Worm (Caenorhabditis elegans) whole organism, early embryonic: ENCODE data around the gene atln-2.

Experiments
- B0310.2 ChIP-seq: sonication (generic microtip); optimal IDR thresholded peaks from 2 replicates; lab custom pipeline; 2016; ENCODE audit warnings: mild to moderate bottlenecking, missing genetic modification characterization, missing compliant biosample characterization
- F13C5.2 ChIP-seq: sonication (generic microtip); optimal IDR thresholded peaks from 2 replicates; lab custom pipeline; 2017; ENCODE audit warnings: mild to moderate bottlenecking, missing genetic modification characterization, inconsistent platforms, missing compliant biosample characterization
- aly-1 ChIP-seq: sonication (generic microtip); optimal IDR thresholded peaks from 2 replicates; lab custom pipeline; 2016; ENCODE audit warnings: missing genetic modification characterization, missing compliant biosample characterization
- ama-1 ChIP-seq: fragments of 150-350 bp; optimal IDR thresholded peaks from 2 replicates; lab custom pipeline; 2014
- ceh-13 ChIP-seq: fragments of 200-800 bp; sonication (Bioruptor generic); optimal IDR thresholded peaks from 2 replicates; lab custom pipeline; 2018; ENCODE audit warnings: mild to moderate bottlenecking, missing genetic modification characterization, missing compliant biosample characterization
- ceh-36 ChIP-seq: sonication (generic microtip); optimal IDR thresholded peaks from 2 replicates; lab custom pipeline; 2016; ENCODE audit warnings: missing genetic modification characterization, inconsistent platforms, missing compliant biosample characterization
- ets-7 ChIP-seq: sonication (generic microtip); optimal IDR thresholded peaks from 2 replicates; lab custom pipeline; 2016; ENCODE audit warnings: missing genotype, missing genetic modification characterization, missing compliant biosample characterization
- flt-1 ChIP-seq: fragments of 200-800 bp; sonication (Bioruptor generic); IDR thresholded peaks from 2 replicates; pipeline ENCODE4 v1.3.6; 2022; ENCODE audit warnings: missing genetic modification characterization, missing compliant biosample characterization
- hmbx-1 ChIP-seq: sonication (generic microtip); optimal IDR thresholded peaks from 2 replicates; lab custom pipeline; 2016; ENCODE audit warnings: mild to moderate bottlenecking, missing genetic modification characterization, missing compliant biosample characterization
- hmg-4 ChIP-seq: fragments of 200-800 bp; sonication (Bioruptor generic); optimal IDR thresholded peaks from 2 replicates; lab custom pipeline; 2018; ENCODE audit warnings: mild to moderate bottlenecking, missing genetic modification characterization, missing compliant biosample characterization
- hnd-1 ChIP-seq: sonication (generic microtip); optimal IDR thresholded peaks from 2 replicates; lab custom pipeline; 2016; ENCODE audit warnings: missing genetic modification characterization, missing compliant biosample characterization
- pes-1 ChIP-seq: fragments of 200-800 bp; sonication (Bioruptor generic); IDR thresholded peaks from 2 replicates; pipeline ENCODE4 v1.3.6; 2022; ENCODE audit warnings: missing genetic modification reagents, missing genetic modification characterization, missing compliant biosample characterization
- scrt-1 ChIP-seq: fragments of 200-800 bp; sonication (Bioruptor generic); IDR thresholded peaks from 2 replicates; pipeline ENCODE4 v1.3.6; 2022; ENCODE audit warnings: missing genetic modification characterization, missing compliant biosample characterization
- sea-1 ChIP-seq: fragments of 200-800 bp; sonication (Bioruptor generic); conservative IDR thresholded peaks from 2 replicates; pipeline ENCODE4 v1.3.6; 2022; ENCODE audit warnings: missing genetic modification characterization, missing compliant biosample characterization
- tbx-11 ChIP-seq: fragments of 200-800 bp; sonication (Bioruptor generic); IDR thresholded peaks from 2 replicates; pipeline ENCODE4 v1.3.6; 2022; ENCODE audit warnings: missing genetic modification characterization, missing compliant biosample characterization
- tbx-37 ChIP-seq: fragments of 200-800 bp; sonication (Bioruptor generic); conservative IDR thresholded peaks from 2 replicates; pipeline ENCODE4 v1.3.6; 2022; ENCODE audit warnings: missing genetic modification reagents, missing genetic modification characterization, missing compliant biosample characterization
- tra-4 ChIP-seq: sonication (generic microtip); optimal IDR thresholded peaks from 2 replicates; lab custom pipeline; 2017; ENCODE audit warnings: missing genetic modification characterization, missing compliant biosample characterization

The atln-2 gene

ce11 chrIV:15013517-15014085 lies 32.2 kb downstream of the atln-2 start, which contains the start of gene Y41E3.7:
TSS of gene Y41E3.7 (plus strand) at chrIV:15014035.
- TF ChIP-seq ceh-36 (tag; lab: Kevin White, UChicago) (no peak), hnd-1 (tag; lab: Kevin White, UChicago) (no peak), sea-1 (no peak), tbx-37 (no peak), hmg-4 (GFP tag; lab: Kevin White, UChicago) (no peak)

DNA sequence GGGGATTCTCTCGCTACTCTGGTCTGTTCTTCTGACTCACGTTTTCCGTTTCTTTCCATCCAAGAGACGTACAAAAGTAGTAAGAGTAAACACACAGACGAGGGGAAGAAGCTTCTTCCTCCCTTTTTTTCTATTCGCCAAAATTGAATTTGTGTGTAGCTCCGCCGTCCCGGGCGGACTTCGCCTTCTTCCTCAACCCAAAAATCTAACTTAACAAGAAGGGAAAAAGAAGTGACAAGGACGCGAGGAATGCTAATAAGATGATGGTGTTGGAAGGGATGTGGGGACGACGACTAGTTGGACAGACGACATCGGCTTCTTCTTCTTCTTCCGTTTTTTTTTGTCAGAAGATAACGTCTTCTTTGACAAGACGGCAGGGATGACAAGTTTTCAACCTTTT lies 35.6 kb downstream of the atln-2 start:
- TF ChIP-seq ama-1 (lab: Kevin White, UChicago) (no peak), ets-7 (tag; lab: Kevin White, UChicago) (no peak), F13C5.2 (no peak), sea-1 (no peak), B0310.2 (no peak), pes-1 (GFP tag; lab: Robert Waterston, UW) (no peak), hmbx-1 (tag; lab: Kevin White, UChicago) (no peak), flt-1 (GFP tag; lab: Robert Waterston, UW) (no peak), aly-1 (tag; lab: Kevin White, UChicago) (no peak), ceh-36 (tag; lab: Kevin White, UChicago) (no peak), tra-4 (no peak), ceh-13 (GFP tag; lab: Kevin White, UChicago) (no peak), hmg-4 (GFP tag; lab: Kevin White, UChicago) (no peak), tbx-37 (no peak), hnd-1 (tag; lab: Kevin White, UChicago) (no peak), tbx-11 (no peak), scrt-1 (no peak)

ce11 chrIV:15020958-15021357 lies 39.5 kb downstream of the atln-2 start:
- TF ChIP-seq hnd-1 (tag; lab: Kevin White, UChicago) (no peak), tbx-11 (no peak), ama-1 (lab: Kevin White, UChicago) (no peak), hmg-4 (GFP tag; lab: Kevin White, UChicago) (no peak), F13C5.2 (no peak), B0310.2 (no peak), aly-1 (tag; lab: Kevin White, UChicago) (no peak), scrt-1 (no peak), ets-7 (tag; lab: Kevin White, UChicago) (no peak), flt-1 (GFP tag; lab: Robert Waterston, UW) (no peak), hmbx-1 (tag; lab: Kevin White, UChicago) (no peak), ceh-36 (tag; lab: Kevin White, UChicago) (no peak), sea-1 (no peak)

DNA sequence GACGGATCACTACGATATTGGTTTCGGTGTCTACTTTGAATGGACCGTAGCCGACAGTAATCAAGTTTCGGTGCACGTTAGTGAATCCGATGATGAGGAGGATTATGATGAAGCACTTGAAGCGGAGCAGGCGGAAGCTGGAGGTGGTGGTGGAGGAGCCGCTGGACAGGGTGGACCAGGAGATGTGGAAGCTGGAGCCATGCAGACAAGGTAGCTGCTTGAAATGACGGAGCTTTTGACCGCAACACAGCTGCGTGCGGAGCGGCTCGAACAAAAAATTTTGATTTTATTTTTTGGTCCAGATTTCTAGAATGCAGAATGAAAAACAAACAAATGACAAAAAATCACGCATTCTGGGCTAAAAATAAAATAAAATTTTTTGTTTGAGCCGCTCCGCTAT lies 43.0 kb downstream of the atln-2 start:
- TF ChIP-seq ceh-36 (tag; lab: Kevin White, UChicago) (no peak), scrt-1 (no peak), hnd-1 (tag; lab: Kevin White, UChicago) (no peak), hmbx-1 (tag; lab: Kevin White, UChicago) (no peak), F13C5.2 (no peak), ceh-13 (GFP tag; lab: Kevin White, UChicago) (no peak), tra-4 (no peak), sea-1 (no peak)

ce11 chrIV:15025384-15025783 lies 44.0 kb downstream of the atln-2 start, which contains the start of gene fcd-2:
TSS of gene fcd-2 (plus strand) at chrIV:15025710.
- TF ChIP-seq B0310.2 (no peak), F13C5.2 (peak; percentile 46)

DNA sequence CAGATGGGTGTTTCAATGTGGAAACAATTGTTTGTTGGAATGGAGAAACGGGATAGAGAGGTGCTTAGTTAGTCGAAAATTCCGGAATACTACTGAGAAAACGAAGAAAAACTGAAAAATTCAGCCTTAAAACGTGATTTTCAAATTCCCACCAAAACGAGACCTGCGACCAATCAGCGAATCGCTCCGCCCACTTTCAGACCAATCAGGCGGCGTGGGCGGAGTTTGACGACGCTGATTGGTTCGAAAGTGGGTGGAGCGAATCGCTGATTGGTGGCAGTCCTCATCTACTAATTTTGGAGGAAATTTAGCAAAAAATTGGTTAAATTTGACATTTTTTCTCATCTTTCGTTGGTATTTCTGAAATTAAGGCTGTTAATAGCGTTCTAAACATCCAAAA lies 45.9 kb downstream of the atln-2 start:
- no peak for TF ChIP-seq hmg-4 (GFP tag; lab: Kevin White, UChicago)
- no peak for TF ChIP-seq F13C5.2
- no peak for TF ChIP-seq tbx-11
- TF ChIP-seq tbx-37, result no peak

- TF ChIP-seq flt-1 (GFP tag; lab: Robert Waterston, UW) (no peak), tbx-37 (no peak)
Measured at ce11 chrIV:15027884-15028283, 46.5 kb downstream of the atln-2 start.

- TF ChIP-seq pes-1 (GFP tag; lab: Robert Waterston, UW), result no peak
- TF ChIP-seq sea-1, result no peak
Measured at ce11 chrIV:15028386-15028785, 47.0 kb downstream of the atln-2 start.

- TF ChIP-seq pes-1 (GFP tag; lab: Robert Waterston, UW) (no peak), hmbx-1 (tag; lab: Kevin White, UChicago) (no peak), ceh-13 (GFP tag; lab: Kevin White, UChicago) (no peak), flt-1 (GFP tag; lab: Robert Waterston, UW) (no peak)
Measured at ce11 chrIV:15028891-15029290, 47.5 kb downstream of the atln-2 start, which contains the start of gene Y41E3.8. TSS of gene Y41E3.8 (minus strand) at chrIV:15028978.

ce11 chrIV:15029565-15029964 lies 48.2 kb downstream of the atln-2 start:
- TF ChIP-seq ceh-13 (GFP tag; lab: Kevin White, UChicago) (no peak), B0310.2 (no peak), pes-1 (GFP tag; lab: Robert Waterston, UW) (no peak), hnd-1 (tag; lab: Kevin White, UChicago) (no peak), scrt-1 (no peak), flt-1 (GFP tag; lab: Robert Waterston, UW) (no peak), F13C5.2 (no peak), hmbx-1 (tag; lab: Kevin White, UChicago) (no peak), ets-7 (tag; lab: Kevin White, UChicago) (no peak)
